Worm (Caenorhabditis elegans): ENCODE data around the gene B0035.18.

ce11 chrIV:11286112-11286511, 34.0 kb upstream of the B0035.18 start:
- no peak for TF ChIP-seq dmd-4 (tag; optimal IDR thresholded peaks at IDR 0.05; ENCODE audit: borderline replicate concordance)
- no peak for TF ChIP-seq hlh-8 (tag; optimal IDR thresholded peaks at IDR 0.05)
